Fruit fly (Drosophila melanogaster) whole organism, embryonic: ENCODE results near the gene Sk2.
A peak's percentile ranks its signal among the peaks of the same experiment; 100 is the strongest.

Experiments
- CG10565 ChIP-seq: fragments of 200-800 bp; sonication (Bioruptor generic); optimal IDR thresholded peaks from 3 replicates; lab custom pipeline; 2016; ENCODE audit warnings: missing biosample characterization, mild to moderate bottlenecking, missing genetic modification characterization
- CG11504 ChIP-seq: fragments of 200-800 bp; sonication (Bioruptor generic); optimal IDR thresholded peaks from 3 replicates; lab custom pipeline; 2019; ENCODE audit warnings: missing biosample characterization, mild to moderate bottlenecking, missing genetic modification characterization, moderate library complexity
- CG12391 ChIP-seq: fragments of 200-800 bp; sonication (Bioruptor generic); optimal IDR thresholded peaks from 3 replicates; lab custom pipeline; 2018; ENCODE audit warnings: missing biosample characterization, mild to moderate bottlenecking, missing genetic modification characterization, moderate library complexity
- CG13296 ChIP-seq: fragments of 200-800 bp; sonication (Bioruptor generic); optimal IDR thresholded peaks from 3 replicates; lab custom pipeline; 2018; ENCODE audit warnings: missing biosample characterization, mild to moderate bottlenecking, missing genetic modification characterization
- CG14014 ChIP-seq: fragments of 200-800 bp; sonication (Bioruptor generic); IDR thresholded peaks from 2 replicates; pipeline ENCODE4 v1.3.6; 2022; ENCODE audit warnings: missing biosample characterization, missing genetic modification characterization
- CG14441 ChIP-seq: fragments of 200-800 bp; sonication (Bioruptor generic); IDR thresholded peaks from 2 replicates; pipeline ENCODE4 v1.3.6; 2022; ENCODE audit warnings: missing biosample characterization, missing genetic modification characterization
- CG1529 ChIP-seq: fragments of 200-800 bp; sonication (Bioruptor generic); optimal IDR thresholded peaks from 3 replicates; lab custom pipeline; 2018; ENCODE audit warnings: missing biosample characterization, missing genetic modification characterization
- CG16779 ChIP-seq: fragments of 200-800 bp; sonication (Bioruptor generic); IDR thresholded peaks from 2 replicates; pipeline ENCODE4 v1.3.6; 2022; ENCODE audit warnings: missing biosample characterization, missing genetic modification characterization
- CG18011 ChIP-seq: fragments of 200-800 bp; sonication (Bioruptor generic); optimal IDR thresholded peaks from 2 replicates; lab custom pipeline; 2017; ENCODE audit warnings: missing biosample characterization, missing genetic modification characterization, mild to moderate bottlenecking, moderate library complexity, missing genotype
- CG18764 ChIP-seq: fragments of 200-800 bp; sonication (Bioruptor generic); optimal IDR thresholded peaks from 3 replicates; lab custom pipeline; 2016; ENCODE audit warnings: missing biosample characterization, missing genetic modification characterization
- CG2889 ChIP-seq: fragments of 200-800 bp; sonication (Bioruptor generic); IDR thresholded peaks from 3 replicates; pipeline ENCODE4 v1.3.6; 2022; ENCODE audit warnings: missing biosample characterization, missing genetic modification characterization
- CG4328 ChIP-seq: fragments of 200-800 bp; sonication (Bioruptor generic); optimal IDR thresholded peaks from 3 replicates; lab custom pipeline; 2017; ENCODE audit warnings: missing biosample characterization, missing genetic modification reagents, missing genetic modification characterization
- CG4424 ChIP-seq: fragments of 200-800 bp; sonication (Bioruptor generic); optimal IDR thresholded peaks from 3 replicates; lab custom pipeline; 2016; ENCODE audit warnings: missing biosample characterization, missing genetic modification characterization
- CG4707 ChIP-seq: fragments of 200-800 bp; sonication (Bioruptor generic); optimal IDR thresholded peaks from 2 replicates; lab custom pipeline; 2018; ENCODE audit warnings: missing biosample characterization, mild to moderate bottlenecking, missing genetic modification characterization, moderate library complexity
- CG6854 ChIP-seq: fragments of 200-800 bp; sonication (Bioruptor generic); optimal IDR thresholded peaks from 3 replicates; lab custom pipeline; 2017; ENCODE audit warnings: missing biosample characterization, mild to moderate bottlenecking, missing genetic modification characterization
- CG7372 ChIP-seq: fragments of 200-800 bp; sonication (Bioruptor generic); IDR thresholded peaks from 2 replicates; pipeline ENCODE4 v1.3.6; 2022; ENCODE audit warnings: missing biosample characterization, missing genetic modification characterization
- CG7839 ChIP-seq: fragments of 200-800 bp; sonication (Bioruptor generic); optimal IDR thresholded peaks from 3 replicates; lab custom pipeline; 2018; ENCODE audit warnings: missing biosample characterization, mild to moderate bottlenecking, missing genetic modification characterization, moderate library complexity
- CG8281 ChIP-seq: fragments of 200-800 bp; sonication (Bioruptor generic); optimal IDR thresholded peaks from 2 replicates; lab custom pipeline; 2018; ENCODE audit warnings: missing biosample characterization, mild to moderate bottlenecking, missing genetic modification characterization, moderate library complexity
- CkIIα-i1 ChIP-seq: fragments of 200-800 bp; sonication (Bioruptor generic); IDR thresholded peaks from 2 replicates; pipeline ENCODE4 v1.3.6; 2022; ENCODE audit warnings: missing biosample characterization, missing genetic modification characterization
- Dfd ChIP-seq, 2 experiments: fragments of >200 bp; optimal IDR thresholded peaks; 2 replicates each; lab custom pipeline; 2017; ENCODE audit warnings: missing biosample characterization in 2 of 2, missing genetic modification characterization in 2 of 2
- Doc3 ChIP-seq: fragments of 200-800 bp; sonication (Bioruptor generic); IDR thresholded peaks from 3 replicates; pipeline ENCODE4 v1.3.6; 2022; ENCODE audit warnings: missing biosample characterization, missing genetic modification characterization; ENCODE audit not compliant: partially characterized antibody
- HLH54F ChIP-seq: fragments of 200-800 bp; sonication (Bioruptor generic); optimal IDR thresholded peaks from 3 replicates; lab custom pipeline; 2016; ENCODE audit warnings: missing biosample characterization, missing genetic modification characterization
- Hsf ChIP-seq: fragments of 200-800 bp; sonication (Bioruptor generic); optimal IDR thresholded peaks from 3 replicates; lab custom pipeline; 2016; ENCODE audit warnings: missing biosample characterization, missing genetic modification characterization
- Mad ChIP-seq: fragments of 200-800 bp; sonication (Bioruptor generic); optimal IDR thresholded peaks from 2 replicates; lab custom pipeline; 2016; ENCODE audit warnings: missing biosample characterization, missing genetic modification characterization
- Stat92E ChIP-seq, 3 experiments: fragments of >200 bp in 2 of 3; fragments of 200-800 bp in 1 of 3; sonication (Bioruptor generic) in 1 of 3; optimal IDR thresholded peaks; 2 replicates each; lab custom pipeline; 2017 to 2019; ENCODE audit warnings: missing biosample characterization in 3 of 3, missing genetic modification characterization in 3 of 3, mild to moderate bottlenecking in 1 of 3, moderate library complexity in 1 of 3
- Xrp1 ChIP-seq: fragments of 200-800 bp; sonication (Bioruptor generic); IDR thresholded peaks from 2 replicates; pipeline ENCODE4 v1.3.6; 2022; ENCODE audit warnings: missing biosample characterization, missing genetic modification characterization
- aop ChIP-seq: fragments of 200-800 bp; sonication (Bioruptor generic); IDR thresholded peaks from 2 replicates; pipeline ENCODE4 v1.3.6; 2022; ENCODE audit warnings: missing biosample characterization, missing genetic modification characterization
- ara ChIP-seq: fragments of 200-800 bp; sonication (Bioruptor generic); IDR thresholded peaks from 2 replicates; pipeline ENCODE4 v1.3.6; 2022; ENCODE audit warnings: missing biosample characterization, missing genetic modification characterization
- bab2 ChIP-seq: fragments of 200-800 bp; sonication (Bioruptor generic); optimal IDR thresholded peaks from 2 replicates; lab custom pipeline; 2016; ENCODE audit warnings: missing biosample characterization, missing genetic modification characterization
- bcd ChIP-seq: fragments of 200-800 bp; sonication (Bioruptor generic); optimal IDR thresholded peaks from 2 replicates; lab custom pipeline; 2017; ENCODE audit warnings: missing biosample characterization, mild to moderate bottlenecking, missing genetic modification characterization
- caup ChIP-seq: fragments of 200-800 bp; sonication (Bioruptor generic); optimal IDR thresholded peaks from 3 replicates; lab custom pipeline; 2017; ENCODE audit warnings: missing biosample characterization, mild to moderate bottlenecking, missing genetic modification characterization, moderate library complexity; ENCODE audit not compliant: severe bottlenecking
- dimm ChIP-seq: fragments of 200-800 bp; sonication (Bioruptor generic); IDR thresholded peaks from 2 replicates; pipeline ENCODE4 v1.3.6; 2022; ENCODE audit warnings: missing biosample characterization, missing genetic modification characterization
- ems ChIP-seq: fragments of 200-800 bp; sonication (Bioruptor generic); optimal IDR thresholded peaks from 3 replicates; lab custom pipeline; 2016; ENCODE audit warnings: missing biosample characterization, missing genetic modification characterization
- gt ChIP-seq: fragments of 200-800 bp; sonication (Bioruptor generic); IDR thresholded peaks from 2 replicates; pipeline ENCODE4 v1.3.6; 2022; ENCODE audit warnings: missing biosample characterization, missing genetic modification characterization
- hkb ChIP-seq, 2 experiments: fragments of 200-800 bp in 1 of 2; fragments of >200 bp in 1 of 2; sonication (Bioruptor generic) in 1 of 2; IDR thresholded peaks in 1 of 2; optimal IDR thresholded peaks in 1 of 2; 2 replicates each; pipeline versions ENCODE4 v1.3.6 to Lab custom; 2017 to 2022; ENCODE audit warnings: missing biosample characterization in 1 of 2, missing genetic modification characterization in 1 of 2
- hth ChIP-seq: fragments of >200 bp; optimal IDR thresholded peaks from 2 replicates; lab custom pipeline; 2017; ENCODE audit warnings: inconsistent platforms
- jing ChIP-seq: fragments of 200-800 bp; sonication (Bioruptor generic); optimal IDR thresholded peaks from 2 replicates; lab custom pipeline; 2018; ENCODE audit warnings: missing biosample characterization, mild to moderate bottlenecking, missing genetic modification characterization
- nerfin-2 ChIP-seq: fragments of 200-800 bp; sonication (Bioruptor generic); IDR thresholded peaks from 2 replicates; pipeline ENCODE4 v1.3.6; 2022; ENCODE audit warnings: missing biosample characterization, missing genetic modification characterization; ENCODE audit not compliant: partially characterized antibody
- oc ChIP-seq: fragments of 200-800 bp; sonication (Bioruptor generic); optimal IDR thresholded peaks from 2 replicates; lab custom pipeline; 2018; ENCODE audit warnings: missing biosample characterization, mild to moderate bottlenecking, missing genetic modification characterization, moderate library complexity
- phol ChIP-seq: fragments of 200-800 bp; sonication (Bioruptor generic); optimal IDR thresholded peaks from 3 replicates; lab custom pipeline; 2018; ENCODE audit warnings: missing biosample characterization, mild to moderate bottlenecking, missing genetic modification characterization, moderate library complexity
- pita ChIP-seq: fragments of 200-800 bp; sonication (Bioruptor generic); optimal IDR thresholded peaks from 2 replicates; lab custom pipeline; 2017; ENCODE audit warnings: missing biosample characterization, mild to moderate bottlenecking, missing genetic modification characterization
- sens-2 ChIP-seq: fragments of 200-800 bp; sonication (Bioruptor generic); IDR thresholded peaks from 2 replicates; pipeline ENCODE4 v1.3.6; 2022; ENCODE audit warnings: missing biosample characterization, missing genetic modification characterization
- sisA ChIP-seq: fragments of 200-800 bp; sonication (Bioruptor generic); IDR thresholded peaks from 2 replicates; pipeline ENCODE4 v1.3.6; 2022; ENCODE audit warnings: missing biosample characterization, missing genetic modification characterization
- sna ChIP-seq: fragments of 200-800 bp; sonication (Bioruptor generic); IDR thresholded peaks from 2 replicates; pipeline ENCODE4 v1.3.6; 2022; ENCODE audit warnings: missing biosample characterization, missing genetic modification characterization; ENCODE audit not compliant: partially characterized antibody
- so ChIP-seq: fragments of 200-800 bp; sonication (Bioruptor generic); IDR thresholded peaks from 3 replicates; pipeline ENCODE4 v1.3.6; 2022; ENCODE audit warnings: missing biosample characterization, missing genetic modification characterization
- tap ChIP-seq: fragments of 200-800 bp; optimal IDR thresholded peaks from 3 replicates; lab custom pipeline; 2019; ENCODE audit warnings: missing biosample characterization, mild to moderate bottlenecking, missing genetic modification characterization, moderate library complexity
- tgo ChIP-seq: fragments of 200-800 bp; sonication (Bioruptor generic); IDR thresholded peaks from 3 replicates; pipeline ENCODE4 v1.3.6; 2022; ENCODE audit warnings: missing biosample characterization, missing genetic modification characterization
- twi ChIP-seq: fragments of 200-800 bp; optimal IDR thresholded peaks from 2 replicates; lab custom pipeline; 2019; ENCODE audit warnings: missing biosample characterization, mild to moderate bottlenecking, missing genetic modification characterization, moderate library complexity

Gene Sk2

dm6 chr3L:3060054-3060979 is 13.4 kb downstream of the Sk2 start (continued):
- TF ChIP-seq Xrp1 (GFP tag; lab: Robert Waterston, UW) (peak; percentile 99), tap (tag; lab: Kevin White, UChicago) (peak; percentile 97), bab2 (GFP tag; lab: Kevin White, UChicago) (peak; percentile 99), sna (GFP tag; lab: Robert Waterston, UW) (peak; percentile 23; the same call in 1 of the 2 replicates), CG1529 (GFP tag; lab: Kevin White, UChicago) (peak; percentile 96), aop (GFP tag; lab: Robert Waterston, UW) (peak; percentile 97), sens-2 (GFP tag; lab: Robert Waterston, UW) (peak; percentile 98), CG2889 (GFP tag; lab: Robert Waterston, UW) (peak; percentile 99), tgo (peak; percentile 99), CG11504 (tag; lab: Kevin White, UChicago) (peak; percentile 97), CG14014 (peak; percentile 99), CG4328 (peak; percentile 95), CG8281 (tag; lab: Kevin White, UChicago) (peak; percentile 90), Mad (GFP tag; lab: Kevin White, UChicago) (peak; percentile 98), pita (no peak), gt (peak; percentile 98), CG10565 (peak; percentile 84), Doc3 (no peak), so (peak; percentile 99), hth (lab: Kevin White, UChicago) (no peak), CG16779 (GFP tag; lab: Robert Waterston, UW) (peak; percentile 99), CG4424 (GFP tag; lab: Kevin White, UChicago) (peak; percentile 98), CG12391 (tag; lab: Kevin White, UChicago) (peak; percentile 97), CG7839 (tag; lab: Kevin White, UChicago) (peak; percentile 98), Hsf (GFP tag; lab: Kevin White, UChicago) (peak; percentile 99), nerfin-2 (GFP tag; lab: Robert Waterston, UW) (no peak), CG18764 (peak; percentile 96), twi (tag; lab: Kevin White, UChicago) (peak; percentile 91), bcd (GFP tag; lab: Kevin White, UChicago) (peak; percentile 99), oc (tag; lab: Kevin White, UChicago) (peak; percentile 98), caup (peak; percentile 98), CG6854 (GFP tag; lab: Kevin White, UChicago) (peak; percentile 96), hkb (optimal IDR thresholded peaks at IDR 0.05; lab: Kevin White, UChicago) (no peak), hkb (GFP tag; IDR thresholded peaks at IDR 0.05; lab: Robert Waterston, UW) (peak; percentile 99), HLH54F (GFP tag; lab: Kevin White, UChicago) (peak; percentile 99), ems (peak; percentile 99), sisA (GFP tag; lab: Robert Waterston, UW) (peak; percentile 100), Stat92E (GFP tag; optimal IDR thresholded peaks at IDR 0.05; lab: Kevin White, UChicago) (no peak), CG18011 (GFP tag; lab: Kevin White, UChicago) (peak; percentile 91), ara (peak; percentile 99), CG7372 (peak; percentile 99), dimm (GFP tag; lab: Robert Waterston, UW) (peak; percentile 98), jing (peak; percentile 98), Dfd (GFP tag; optimal IDR thresholded peaks at IDR 0.05; lab: Kevin White, UChicago) (peak in 1 of 2 experiments; percentile 50), CG4707 (GFP tag; lab: Kevin White, UChicago) (peak; percentile 92), CG13296 (peak; percentile 97), phol (tag; lab: Kevin White, UChicago) (peak; percentile 97), CG14441 (GFP tag; lab: Robert Waterston, UW) (peak; percentile 99), CkIIα-i1 (GFP tag; lab: Robert Waterston, UW) (peak; percentile 98)
